Worm (Caenorhabditis elegans): ENCODE data around the gene T07E3.4.
A peak's percentile ranks its signal among the peaks of the same experiment; 100 is the strongest.

T07E3.4 gene

ce11 chrIII:6946382-6946781 lies 48.6 kb downstream of the T07E3.4 start, which contains the start of gene let-711:
TSS of gene let-711 (plus strand) at chrIII:6946718.
- TF ChIP-seq ceh-18 (tag; optimal IDR thresholded peaks at IDR 0.05) (no peak), ceh-2 (tag; optimal IDR thresholded peaks at IDR 0.05) (no peak), ahr-1 (tag; optimal IDR thresholded peaks at IDR 0.05) (no peak), unc-86 (tag; optimal IDR thresholded peaks at IDR 0.05) (no peak), ets-4 (tag; optimal IDR thresholded peaks at IDR 0.05) (no peak), dve-1 (tag; optimal IDR thresholded peaks at IDR 0.05) (no peak), pha-2 (tag; optimal IDR thresholded peaks at IDR 0.05) (no peak), ceh-14 (tag; optimal IDR thresholded peaks at IDR 0.05) (no peak), ceh-34 (tag; optimal IDR thresholded peaks at IDR 0.05) (no peak), hlh-13 (GFP tag; optimal IDR thresholded peaks at IDR 0.05) (no peak), pha-4 (tag; optimal IDR thresholded peaks at IDR 0.05) (no peak), C08G9.2 (tag; optimal IDR thresholded peaks at IDR 0.05) (no peak)

- peak; percentile 64 for TF ChIP-seq hlh-30 (tag; optimal IDR thresholded peaks at IDR 0.05; ENCODE audit: insufficient read depth)
- no peak for TF ChIP-seq ref-2 (tag; optimal IDR thresholded peaks at IDR 0.05)
- no peak for TF ChIP-seq pqm-1 (tag; optimal IDR thresholded peaks at IDR 0.05)
- no peak for TF ChIP-seq ceh-24 (tag; optimal IDR thresholded peaks at IDR 0.05)
- TF ChIP-seq odd-2 (tag; optimal IDR thresholded peaks at IDR 0.05), result no peak
- no peak for TF ChIP-seq lin-11 (tag; optimal IDR thresholded peaks at IDR 0.05)
- TF ChIP-seq pax-1 (tag; optimal IDR thresholded peaks at IDR 0.05), result peak; percentile 31
- TF ChIP-seq K02D7.2 (tag; optimal IDR thresholded peaks at IDR 0.05), result no peak
- TF ChIP-seq ceh-22 (tag; optimal IDR thresholded peaks at IDR 0.05), result no peak
- peak; percentile 57 for TF ChIP-seq unc-55 (GFP tag; optimal IDR thresholded peaks at IDR 0.05)
- peak; percentile 28 for TF ChIP-seq nfya-1 (tag; optimal IDR thresholded peaks at IDR 0.05)
- peak; percentile 33 for TF ChIP-seq tbx-2 (tag; optimal IDR thresholded peaks at IDR 0.05)
Measured at ce11 chrIII:6947896-6948295, 50.1 kb downstream of the T07E3.4 start.

Data from whole organism, late embryonic.